Worm (Caenorhabditis elegans): ENCODE results near the gene twk-3.

ce11 chrII:8198503-8198902 lies 14.1 kb downstream of the twk-3 start, which contains the start of gene qua-1:
- TF ChIP-seq tab-1 (GFP tag; IDR thresholded peaks at IDR 0.05) (no peak), ztf-23 (GFP tag; IDR thresholded peaks at IDR 0.05) (no peak), T22C8.4 (GFP tag; IDR thresholded peaks at IDR 0.05) (no peak), cog-1 (tag; optimal IDR thresholded peaks at IDR 0.05) (no peak), ref-1 (GFP tag; conservative IDR thresholded peaks at IDR 0.05) (no peak), klf-2 (GFP tag; conservative IDR thresholded peaks at IDR 0.05) (no peak), med-1 (GFP tag; optimal IDR thresholded peaks at IDR 0.05; ENCODE audit: insufficient read depth) (no peak)

All from whole organism, midembryonic.